Worm (Caenorhabditis elegans) whole organism, L1 larva: ENCODE measurements around the gene Y47D3A.13.

Experiments
- ama-1 ChIP-seq: fragments of 150-350 bp; optimal IDR thresholded peaks from 2 replicates; lab custom pipeline; 2014
- efl-1 ChIP-seq, 4 experiments: fragments of 150-350 bp; optimal IDR thresholded peaks in 3 of 4; peaks in 1 of 4; 1 replicate in 1 of 4; 2 replicates in 3 of 4; lab custom pipeline; 2014; ENCODE audit warnings: missing biosample characterization in 2 of 4, missing genetic modification characterization in 2 of 4, missing genetic modification reagents in 2 of 4
- lin-15B ChIP-seq: fragments of 150-350 bp; sonication (generic microtip); optimal IDR thresholded peaks from 3 replicates; lab custom pipeline; 2014; ENCODE audit warnings: missing biosample characterization, missing genetic modification characterization

DNA sequence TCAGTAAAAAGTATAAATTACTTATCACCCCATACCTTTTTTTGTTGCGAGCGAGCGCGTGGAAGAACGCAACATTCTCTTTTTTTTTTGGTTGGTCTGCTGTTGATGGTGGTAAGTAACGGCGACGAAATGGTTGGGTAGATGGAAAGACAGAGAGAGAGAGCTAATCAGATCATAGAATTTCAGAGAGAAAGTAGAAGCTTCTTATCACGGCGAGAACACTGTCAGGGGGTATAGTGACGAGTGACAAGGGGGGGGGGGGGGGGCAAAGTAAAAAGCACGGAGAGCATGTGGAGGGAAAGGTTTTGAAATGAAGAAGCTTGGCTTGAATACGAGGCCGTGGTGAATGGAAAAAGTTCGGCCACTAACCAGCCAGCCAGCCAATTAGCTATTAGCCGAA lies 26.6 kb downstream of the Y47D3A.13 start:
- TF ChIP-seq lin-15B (tag; lab: Kevin White, UChicago) (no peak), efl-1 (optimal IDR thresholded peaks at IDR 0.05; lab: Kevin White, UChicago) (no peak), efl-1 (GFP tag; optimal IDR thresholded peaks at IDR 0.05 in 1 of 2; lab: Kevin White, UChicago) (no peak), ama-1 (no peak)
